Fruit fly (Drosophila melanogaster) whole organism, larva: ENCODE measurements around the gene TwdlB.

ENCODE experiments used
- noc ChIP-seq: fragments of 200-800 bp; sonication (Bioruptor generic); optimal IDR thresholded peaks from 3 replicates; lab custom pipeline; 2019; ENCODE audit warnings: missing biosample characterization, mild to moderate bottlenecking, missing genetic modification characterization, moderate library complexity

Gene TwdlB

dm6 chr3R:26623493-26623956, at the start of gene TwdlB:
Gene TwdlB (minus strand): TSS chr3R:26623543.
- no peak for TF ChIP-seq noc (tag; lab: Kevin White, UChicago)

dm6 chr3R:26671525-26672132, 48.3 kb upstream of the TwdlB start:
- TF ChIP-seq noc (tag; lab: Kevin White, UChicago), result no peak

- TF ChIP-seq noc (tag; lab: Kevin White, UChicago), result no peak
Observed at dm6 chr3R:26670277-26670676, 46.9 kb upstream of the TwdlB start.

dm6 chr3R:26656140-26656539, 32.8 kb upstream of the TwdlB start, which contains the start of gene Tb:
Gene Tb (plus strand): TSS chr3R:26656440.
- no peak for TF ChIP-seq noc (tag; lab: Kevin White, UChicago)

dm6 chr3R:26655416-26655945, 32.1 kb upstream of the TwdlB start:
- no peak for TF ChIP-seq noc (tag; lab: Kevin White, UChicago)

dm6 chr3R:26654594-26654993, 31.3 kb upstream of the TwdlB start:
- no peak for TF ChIP-seq noc (tag; lab: Kevin White, UChicago)

dm6 chr3R:26639503-26640075, 16.2 kb upstream of the TwdlB start, which contains the start of gene TwdlD:
Gene TwdlD (plus strand): TSS chr3R:26640025.
- no peak for TF ChIP-seq noc (tag; lab: Kevin White, UChicago)

- no peak for TF ChIP-seq noc (tag; lab: Kevin White, UChicago)
Observed at dm6 chr3R:26636388-26636787, 13.0 kb upstream of the TwdlB start, which contains the start of gene TwdlS. Gene TwdlS (plus strand): TSS chr3R:26636688.

- no peak for TF ChIP-seq noc (tag; lab: Kevin White, UChicago)
Observed at dm6 chr3R:26634585-26634984, 11.2 kb upstream of the TwdlB start, which contains the start of gene TwdlR. Gene TwdlR (plus strand): TSS chr3R:26634885.

- TF ChIP-seq noc (tag; lab: Kevin White, UChicago), result no peak
Observed at dm6 chr3R:26633432-26633831, 10.1 kb upstream of the TwdlB start, which contains the start of gene TwdlH. Gene TwdlH (plus strand): TSS chr3R:26633732.

- TF ChIP-seq noc (tag; lab: Kevin White, UChicago), result no peak
Observed at dm6 chr3R:26633010-26633409, 9.7 kb upstream of the TwdlB start.

dm6 chr3R:26631334-26631919, 8.1 kb upstream of the TwdlB start, which contains the start of gene TwdlN:
Gene TwdlN (plus strand): TSS chr3R:26631869.
- TF ChIP-seq noc (tag; lab: Kevin White, UChicago), result no peak

- no peak for TF ChIP-seq noc (tag; lab: Kevin White, UChicago)
Observed at dm6 chr3R:26629618-26630017, 6.3 kb upstream of the TwdlB start, which contains the start of gene TwdlJ. Gene TwdlJ (plus strand): TSS chr3R:26629918.

- TF ChIP-seq noc (tag; lab: Kevin White, UChicago), result no peak
Observed at dm6 chr3R:26628624-26629023, 5.3 kb upstream of the TwdlB start, which contains the start of gene TwdlK. Gene TwdlK (minus strand): TSS chr3R:26628724.

dm6 chr3R:26626638-26627037, 3.3 kb upstream of the TwdlB start, which contains the start of gene TwdlO:
Gene TwdlO (minus strand): TSS chr3R:26626738.
- TF ChIP-seq noc (tag; lab: Kevin White, UChicago), result no peak

- no peak for TF ChIP-seq noc (tag; lab: Kevin White, UChicago)
Observed at dm6 chr3R:26625552-26625951, 2.2 kb upstream of the TwdlB start, which contains the start of gene TwdlL. Gene TwdlL (minus strand): TSS chr3R:26625652.
